Fruit fly (Drosophila melanogaster): ENCODE measurements around the gene Dus4.
A peak's percentile ranks its signal among the peaks of the same experiment; 100 is the strongest.

Gene Dus4

dm6 chr2L:19057799-19058198, 5.3 kb upstream of the Dus4 start (continued):
- TF ChIP-seq stwl (tag; optimal IDR thresholded peaks at IDR 0.05) = no peak

- TF ChIP-seq CG4424 (GFP tag; optimal IDR thresholded peaks at IDR 0.05) (peak; percentile 72), pnt (GFP tag; optimal IDR thresholded peaks at IDR 0.05) (peak; percentile 8), maf-S (GFP tag; optimal IDR thresholded peaks at IDR 0.05) (peak; percentile 3), wek (GFP tag; optimal IDR thresholded peaks at IDR 0.05) (no peak), CG8765 (GFP tag; IDR thresholded peaks at IDR 0.05) (peak; percentile 51; the same call in 1 of the 2 replicates), trem (tag; optimal IDR thresholded peaks at IDR 0.05) (peak; percentile 60), CG6689 (GFP tag; IDR thresholded peaks at IDR 0.05) (peak; percentile 72), CG9215 (GFP tag; IDR thresholded peaks at IDR 0.05) (peak; percentile 28; the same call in 1 of the 2 replicates), nom (GFP tag; optimal IDR thresholded peaks at IDR 0.05) (no peak), Atf6 (GFP tag; IDR thresholded peaks at IDR 0.05) (no peak), usp (GFP tag; optimal IDR thresholded peaks at IDR 0.05) (no peak), CG14014 (GFP tag; IDR thresholded peaks at IDR 0.05) (peak; percentile 56; the same call in 1 of the 2 replicates), hkb (optimal IDR thresholded peaks at IDR 0.05) (no peak), hkb (GFP tag; IDR thresholded peaks at IDR 0.05) (peak; percentile 79), CG7271 (tag; optimal IDR thresholded peaks at IDR 0.05) (no peak), CG1233 (GFP tag; optimal IDR thresholded peaks at IDR 0.05) (peak; percentile 31), Aef1 (GFP tag; IDR thresholded peaks at IDR 0.05) (peak; percentile 18; the same call in 1 of the 3 replicates), Oaz (GFP tag; IDR thresholded peaks at IDR 0.05) (no peak), CG14667 (GFP tag; IDR thresholded peaks at IDR 0.05) (peak; percentile 35; the same call in 1 of the 2 replicates), CG33213 (GFP tag; optimal IDR thresholded peaks at IDR 0.05) (no peak), CoRest (tag; optimal IDR thresholded peaks at IDR 0.05) (peak; percentile 47), Ada2b (GFP tag; IDR thresholded peaks at IDR 0.05) (peak; percentile 70), CG13123 (GFP tag; optimal IDR thresholded peaks at IDR 0.05) (no peak), CG8359 (GFP tag; optimal IDR thresholded peaks at IDR 0.05; ENCODE audit: borderline replicate concordance) (peak; percentile 33), otp (GFP tag; IDR thresholded peaks at IDR 0.05) (0 out of 3 replicates have a peak, but pooled peaks have one; percentile 24), onecut (GFP tag; IDR thresholded peaks at IDR 0.05) (0 out of 2 replicates have a peak, but pooled peaks have one; percentile 33), lilli (GFP tag; optimal IDR thresholded peaks at IDR 0.05) (peak; percentile 55), Hr51 (GFP tag; optimal IDR thresholded peaks at IDR 0.05) (peak; percentile 13 to 69), Oli (tag; optimal IDR thresholded peaks at IDR 0.05) (peak; percentile 45), CG13424 (tag; optimal IDR thresholded peaks at IDR 0.05) (peak; percentile 41), MTF-1 (GFP tag; optimal IDR thresholded peaks at IDR 0.05; ENCODE audit: borderline replicate concordance) (peak; percentile 3), CG11093 (GFP tag; IDR thresholded peaks at IDR 0.05) (peak; percentile 38; the same call in 1 of the 3 replicates), gce (GFP tag; IDR thresholded peaks at IDR 0.05) (peak; percentile 73; the same call in 2 of the 3 replicates), grau (tag; optimal IDR thresholded peaks at IDR 0.05) (peak; percentile 80), CG3847 (GFP tag; IDR thresholded peaks at IDR 0.05) (0 out of 2 replicates have a peak, but pooled peaks have one; percentile 26), Dbx (GFP tag; IDR thresholded peaks at IDR 0.05) (0 out of 3 replicates have a peak, but pooled peaks have one; percentile 31), abd-A (tag; optimal IDR thresholded peaks at IDR 0.05) (no peak), CG17829 (tag; optimal IDR thresholded peaks at IDR 0.05) (peak; percentile 67), chif (GFP tag; optimal IDR thresholded peaks at IDR 0.05) (peak in 1 of 2 experiments; percentile 14), CG18011 (GFP tag; optimal IDR thresholded peaks at IDR 0.05) (no peak), CG33557 (GFP tag; optimal IDR thresholded peaks at IDR 0.05) (peak; percentile 15), Spps (tag; optimal IDR thresholded peaks at IDR 0.05) (peak; percentile 26), CG10979 (tag; optimal IDR thresholded peaks at IDR 0.05) (peak; percentile 83), ems (GFP tag; optimal IDR thresholded peaks at IDR 0.05) (peak; percentile 28), CG6272 (GFP tag; IDR thresholded peaks at IDR 0.05) (peak; percentile 41; the same call in 1 of the 2 replicates), CG32532 (GFP tag; IDR thresholded peaks at IDR 0.05) (peak; percentile 40; the same call in 1 of the 2 replicates), CG8924 (tag; optimal IDR thresholded peaks at IDR 0.05) (peak; percentile 40)
These were observed 4.2 kb upstream of the Dus4 start, which contains the start of gene Phlpp for dm6 chr2L:19058916-19059315. Phlpp (plus strand) TSS chr2L:19059129.

Data from whole organism, embryonic.